Worm (Caenorhabditis elegans) whole organism, L4 larva: ENCODE data around the gene rnf-121.
A peak's percentile ranks its signal among the peaks of the same experiment; 100 is the strongest.

Source experiments
- F10B5.3 ChIP-seq: sonication (generic microtip); optimal IDR thresholded peaks from 2 replicates; lab custom pipeline; 2016; ENCODE audit warnings: mild to moderate bottlenecking, missing genetic modification characterization, missing compliant biosample characterization
- R02D3.7 ChIP-seq: fragments of 150-350 bp; sonication (generic microtip); optimal IDR thresholded peaks from 3 replicates; lab custom pipeline; 2014; ENCODE audit warnings: missing biosample characterization, missing genetic modification characterization
- T20F7.1 ChIP-seq: fragments of 200-800 bp; sonication (Bioruptor generic); optimal IDR thresholded peaks from 2 replicates; lab custom pipeline; 2018; ENCODE audit warnings: mild to moderate bottlenecking, missing genetic modification characterization, missing compliant biosample characterization
- Y105C5A.15 ChIP-seq: fragments of 200-800 bp; sonication (Bioruptor generic); IDR thresholded peaks from 2 replicates; pipeline ENCODE4 v1.3.6; 2022; ENCODE audit warnings: missing genetic modification characterization, missing compliant biosample characterization
- Y5F2A.4 ChIP-seq: fragments of 200-800 bp; sonication (Bioruptor generic); optimal IDR thresholded peaks from 2 replicates; lab custom pipeline; 2018; ENCODE audit warnings: mild to moderate bottlenecking, missing genetic modification characterization, missing compliant biosample characterization
- Y75B8A.6 ChIP-seq: fragments of 200-800 bp; sonication (Bioruptor generic); IDR thresholded peaks from 2 replicates; pipeline ENCODE4 v1.3.6; 2022; ENCODE audit warnings: missing genetic modification reagents, missing genetic modification characterization, missing compliant biosample characterization
- aha-1 ChIP-seq: fragments of 150-350 bp; peaks from one replicate; lab custom pipeline; 2014; ENCODE audit warnings: missing biosample characterization, missing genetic modification characterization
- ama-1 ChIP-seq: fragments of 150-350 bp; optimal IDR thresholded peaks from 2 replicates; lab custom pipeline; 2014; ENCODE audit warnings: inconsistent platforms, mixed read lengths
- arid-1 ChIP-seq: fragments of 200-800 bp; sonication (Bioruptor generic); conservative IDR thresholded peaks from 2 replicates; pipeline ENCODE4 v1.3.6; 2022; ENCODE audit warnings: missing genetic modification reagents, missing genetic modification characterization, missing compliant biosample characterization
- ceh-20 ChIP-seq: fragments of 200-800 bp; sonication (Bioruptor generic); IDR thresholded peaks from 2 replicates; pipeline ENCODE4 v1.3.6; 2022; ENCODE audit warnings: missing genetic modification reagents, missing genetic modification characterization, missing compliant biosample characterization
- ces-1 ChIP-seq: fragments of 150-350 bp; sonication (generic microtip); optimal IDR thresholded peaks from 4 replicates; lab custom pipeline; 2014; ENCODE audit warnings: missing biosample characterization, missing genetic modification reagents, missing genetic modification characterization
- ctbp-1 ChIP-seq: fragments of 200-800 bp; sonication (Bioruptor generic); IDR thresholded peaks from 2 replicates; pipeline ENCODE4 v1.3.6; 2022; ENCODE audit warnings: missing genetic modification reagents, missing genetic modification characterization, missing compliant biosample characterization
- daf-12 ChIP-seq: fragments of 150-350 bp; optimal IDR thresholded peaks from 2 replicates; lab custom pipeline; 2014; ENCODE audit warnings: missing biosample characterization, missing genetic modification reagents, missing genetic modification characterization
- dpl-1 ChIP-seq: fragments of 150-350 bp; optimal IDR thresholded peaks from 2 replicates; lab custom pipeline; 2014; ENCODE audit warnings: missing biosample characterization, missing genetic modification reagents, missing genetic modification characterization
- duxl-1 ChIP-seq: sonication (generic microtip); optimal IDR thresholded peaks from 2 replicates; lab custom pipeline; 2016; ENCODE audit warnings: mild to moderate bottlenecking, missing genetic modification characterization, moderate library complexity, missing compliant biosample characterization; ENCODE audit not compliant: poor library complexity
- dve-1 ChIP-seq: sonication (generic microtip); optimal IDR thresholded peaks from 2 replicates; lab custom pipeline; 2017; ENCODE audit warnings: antibody characterized with exemption, mild to moderate bottlenecking, missing genetic modification characterization, missing compliant biosample characterization; ENCODE audit not compliant: insufficient read depth
- egl-27 ChIP-seq: sonication (generic microtip); optimal IDR thresholded peaks from 3 replicates; lab custom pipeline; 2017; ENCODE audit warnings: missing biosample characterization, missing genetic modification reagents, missing genetic modification characterization
- egl-43 ChIP-seq: fragments of 200-800 bp; sonication (Bioruptor generic); IDR thresholded peaks from 2 replicates; pipeline ENCODE4 v1.3.6; 2022; ENCODE audit warnings: missing genetic modification reagents, missing genetic modification characterization, missing compliant biosample characterization
- gei-8 ChIP-seq: fragments of 200-800 bp; sonication (Bioruptor generic); optimal IDR thresholded peaks from 2 replicates; lab custom pipeline; 2018; ENCODE audit warnings: mild to moderate bottlenecking, missing genetic modification characterization, missing compliant biosample characterization
- hmg-1.1 ChIP-seq: fragments of 200-800 bp; sonication (Bioruptor generic); IDR thresholded peaks from 2 replicates; pipeline ENCODE4 v1.3.6; 2022; ENCODE audit warnings: missing genetic modification reagents, missing genetic modification characterization, missing compliant biosample characterization
- lim-7 ChIP-seq: fragments of 200-800 bp; sonication (Bioruptor generic); IDR thresholded peaks from 2 replicates; pipeline ENCODE4 v1.3.6; 2022; ENCODE audit warnings: missing genetic modification characterization, missing compliant biosample characterization
- lin-15B ChIP-seq: fragments of 150-350 bp; sonication (generic microtip); optimal IDR thresholded peaks from 3 replicates; lab custom pipeline; 2014; ENCODE audit warnings: missing biosample characterization, missing genetic modification characterization
- lin-29 ChIP-seq: fragments of 200-800 bp; sonication (Bioruptor generic); IDR thresholded peaks from 2 replicates; pipeline ENCODE4 v1.3.6; 2022; ENCODE audit warnings: missing genetic modification reagents, missing genetic modification characterization, missing compliant biosample characterization
- lin-39 ChIP-seq: fragments of 150-350 bp; optimal IDR thresholded peaks from 2 replicates; lab custom pipeline; 2014; ENCODE audit warnings: missing biosample characterization, missing genetic modification reagents, missing genetic modification characterization
- lsy-2 ChIP-seq, 2 experiments: fragments of 150-350 bp in 1 of 2; sonication (generic microtip) in 1 of 2; optimal IDR thresholded peaks; 2 replicates each; lab custom pipeline; 2014 to 2017; ENCODE audit warnings: missing biosample characterization in 2 of 2, missing genetic modification characterization in 2 of 2
- mep-1 ChIP-seq: fragments of 150-350 bp; sonication (generic microtip); optimal IDR thresholded peaks from 3 replicates; lab custom pipeline; 2014; ENCODE audit warnings: missing biosample characterization, missing genetic modification characterization
- mes-2 ChIP-seq: sonication (generic microtip); optimal IDR thresholded peaks from 2 replicates; lab custom pipeline; 2016; ENCODE audit warnings: missing genotype, mild to moderate bottlenecking, missing genetic modification characterization, missing compliant biosample characterization; ENCODE audit not compliant: poor library complexity, severe bottlenecking
- mxl-2 ChIP-seq: fragments of 200-800 bp; sonication (Bioruptor generic); conservative IDR thresholded peaks from 2 replicates; pipeline ENCODE4 v1.3.6; 2022; ENCODE audit warnings: missing genetic modification reagents, missing genetic modification characterization, missing compliant biosample characterization
- nhr-237 ChIP-seq: sonication (generic microtip); optimal IDR thresholded peaks from 2 replicates; lab custom pipeline; 2017; ENCODE audit warnings: missing biosample characterization, missing genetic modification characterization
- nhr-25 ChIP-seq: sonication (generic microtip); optimal IDR thresholded peaks from 2 replicates; lab custom pipeline; 2017; ENCODE audit warnings: missing genetic modification characterization, mild to moderate bottlenecking, missing compliant biosample characterization, antibody characterized with exemption, moderate library complexity, borderline replicate concordance; ENCODE audit not compliant: insufficient read depth
- nhr-28 ChIP-seq: fragments of 150-350 bp; optimal IDR thresholded peaks from 2 replicates; lab custom pipeline; 2014; ENCODE audit warnings: missing biosample characterization, missing genetic modification characterization
- nhr-48 ChIP-seq: sonication (generic microtip); optimal IDR thresholded peaks from 2 replicates; lab custom pipeline; 2016; ENCODE audit warnings: mild to moderate bottlenecking, missing genetic modification characterization, missing compliant biosample characterization
- nhr-76 ChIP-seq: fragments of 150-350 bp; optimal IDR thresholded peaks from 2 replicates; lab custom pipeline; 2014; ENCODE audit warnings: missing biosample characterization, missing genetic modification characterization
- pha-4 ChIP-seq, 2 experiments: fragments of 150-350 bp in 1 of 2; fragments of 200-800 bp in 1 of 2; sonication (Bioruptor generic) in 1 of 2; IDR thresholded peaks in 1 of 2; optimal IDR thresholded peaks in 1 of 2; 2 replicates each; pipeline versions ENCODE4 v1.3.6 to Lab custom; 2014 to 2022; ENCODE audit warnings: missing genetic modification characterization in 2 of 2, missing genetic modification reagents in 2 of 2, missing biosample characterization in 1 of 2, missing compliant biosample characterization in 1 of 2
- php-3 ChIP-seq: fragments of 200-800 bp; sonication (Bioruptor generic); IDR thresholded peaks from 2 replicates; pipeline ENCODE4 v1.3.6; 2022; ENCODE audit warnings: missing genetic modification reagents, missing genetic modification characterization, missing compliant biosample characterization
- pqm-1 ChIP-seq: sonication (generic microtip); optimal IDR thresholded peaks from 2 replicates; lab custom pipeline; 2017; ENCODE audit warnings: missing biosample characterization, missing genetic modification characterization
- rbr-2 ChIP-seq: sonication (generic microtip); optimal IDR thresholded peaks from 2 replicates; lab custom pipeline; 2016; ENCODE audit warnings: missing genotype, missing genetic modification characterization, missing compliant biosample characterization
- saeg-2 ChIP-seq: fragments of 200-800 bp; sonication (Bioruptor generic); IDR thresholded peaks from 2 replicates; pipeline ENCODE4 v1.3.6; 2022; ENCODE audit warnings: missing genetic modification reagents, missing genetic modification characterization, missing compliant biosample characterization
- sdz-12 ChIP-seq: fragments of 200-800 bp; sonication (Bioruptor generic); optimal IDR thresholded peaks from 2 replicates; lab custom pipeline; 2018; ENCODE audit warnings: mild to moderate bottlenecking, missing genetic modification characterization, missing compliant biosample characterization
- snpc-1.2 ChIP-seq: fragments of 200-800 bp; sonication (Bioruptor generic); IDR thresholded peaks from 2 replicates; pipeline ENCODE4 v1.3.6; 2022; ENCODE audit warnings: missing genetic modification reagents, missing genetic modification characterization, missing compliant biosample characterization
- spr-1 ChIP-seq: sonication (generic microtip); optimal IDR thresholded peaks from 2 replicates; lab custom pipeline; 2016; ENCODE audit warnings: mild to moderate bottlenecking, missing genetic modification characterization, missing compliant biosample characterization
- spr-3 ChIP-seq: fragments of 200-800 bp; sonication (Bioruptor generic); optimal IDR thresholded peaks from 2 replicates; lab custom pipeline; 2018; ENCODE audit warnings: mild to moderate bottlenecking, missing genetic modification characterization, missing compliant biosample characterization
- tag-97 ChIP-seq: fragments of 200-800 bp; sonication (Bioruptor generic); IDR thresholded peaks from 2 replicates; pipeline ENCODE4 v1.3.6; 2022; ENCODE audit warnings: missing genetic modification characterization, missing compliant biosample characterization
- tra-1 ChIP-seq: fragments of 200-800 bp; sonication (Bioruptor generic); IDR thresholded peaks from 2 replicates; pipeline ENCODE4 v1.3.6; 2022; ENCODE audit warnings: missing genetic modification reagents, missing genetic modification characterization, missing compliant biosample characterization
- zfp-2 ChIP-seq: sonication (generic microtip); optimal IDR thresholded peaks from 2 replicates; lab custom pipeline; 2016; ENCODE audit warnings: mild to moderate bottlenecking, missing genetic modification characterization, missing compliant biosample characterization
- zfp-3 ChIP-seq: fragments of 200-800 bp; sonication (Bioruptor generic); conservative IDR thresholded peaks from 2 replicates; pipeline ENCODE4 v1.3.6; 2022; ENCODE audit warnings: missing genetic modification reagents, missing genetic modification characterization, missing compliant biosample characterization
- zip-11 ChIP-seq: fragments of 200-800 bp; sonication (Bioruptor generic); IDR thresholded peaks from 2 replicates; pipeline ENCODE4 v1.3.6; 2022; ENCODE audit warnings: missing genetic modification characterization, missing compliant biosample characterization

rnf-121 gene

DNA sequence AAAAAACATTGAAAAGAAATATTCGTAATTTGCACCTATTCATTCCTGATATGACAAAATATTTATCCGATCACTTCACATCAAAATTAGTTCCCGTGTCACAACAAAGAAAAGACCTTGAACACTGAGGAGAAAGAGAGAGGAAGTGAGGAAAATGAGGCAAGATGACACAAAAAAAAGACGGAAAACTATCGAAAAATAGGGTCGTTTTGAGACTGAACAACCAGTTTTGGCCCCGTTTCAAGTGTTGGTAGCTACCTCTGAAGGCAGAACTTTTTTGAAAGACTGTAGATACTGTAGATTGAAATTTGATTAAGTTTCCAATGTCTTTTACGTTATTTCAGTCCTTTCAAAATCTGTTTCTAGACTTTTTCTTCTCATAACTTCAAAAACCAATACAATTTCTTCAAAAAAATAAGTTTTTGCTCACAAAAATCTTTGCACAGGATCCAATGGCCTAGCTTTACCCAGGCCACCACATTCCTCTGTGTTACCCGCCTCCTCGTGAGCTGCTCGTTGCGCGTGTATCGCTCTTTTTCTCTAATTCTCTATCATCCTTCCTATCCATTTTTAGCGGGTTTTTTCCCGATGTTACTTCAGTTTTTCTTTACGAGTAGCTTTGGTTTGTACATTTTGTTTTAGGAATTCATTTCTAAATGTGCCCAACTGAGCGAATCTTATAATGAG, 25.7 kb upstream of the rnf-121 start (continued):
- TF ChIP-seq nhr-48 (tag; lab: Kevin White, UChicago) (no peak), hmg-1.1 (GFP tag; lab: Robert Waterston, UW) (peak; percentile 68), lin-39 (tag; lab: Kevin White, UChicago) (no peak), tag-97 (GFP tag; lab: Robert Waterston, UW) (no peak), nhr-28 (no peak), R02D3.7 (no peak), ceh-20 (GFP tag; lab: Robert Waterston, UW) (no peak), dve-1 (tag; lab: Kevin White, UChicago) (no peak), tra-1 (GFP tag; lab: Robert Waterston, UW) (no peak), spr-3 (GFP tag; lab: Kevin White, UChicago) (no peak), egl-27 (no peak), zfp-2 (no peak), mxl-2 (GFP tag; lab: Robert Waterston, UW) (no peak), rbr-2 (tag; lab: Kevin White, UChicago) (peak; percentile 45), Y105C5A.15 (GFP tag; lab: Robert Waterston, UW) (no peak), duxl-1 (no peak), mep-1 (peak; percentile 65), zfp-3 (GFP tag; lab: Robert Waterston, UW) (no peak), lim-7 (GFP tag; lab: Robert Waterston, UW) (no peak), zip-11 (GFP tag; lab: Robert Waterston, UW) (no peak), nhr-237 (tag; lab: Kevin White, UChicago) (no peak), lin-29 (GFP tag; lab: Robert Waterston, UW) (no peak), dpl-1 (GFP tag; lab: Kevin White, UChicago) (peak; percentile 42), spr-1 (no peak), nhr-25 (tag; lab: Kevin White, UChicago) (no peak), lin-15B (tag; lab: Kevin White, UChicago) (no peak)

DNA sequence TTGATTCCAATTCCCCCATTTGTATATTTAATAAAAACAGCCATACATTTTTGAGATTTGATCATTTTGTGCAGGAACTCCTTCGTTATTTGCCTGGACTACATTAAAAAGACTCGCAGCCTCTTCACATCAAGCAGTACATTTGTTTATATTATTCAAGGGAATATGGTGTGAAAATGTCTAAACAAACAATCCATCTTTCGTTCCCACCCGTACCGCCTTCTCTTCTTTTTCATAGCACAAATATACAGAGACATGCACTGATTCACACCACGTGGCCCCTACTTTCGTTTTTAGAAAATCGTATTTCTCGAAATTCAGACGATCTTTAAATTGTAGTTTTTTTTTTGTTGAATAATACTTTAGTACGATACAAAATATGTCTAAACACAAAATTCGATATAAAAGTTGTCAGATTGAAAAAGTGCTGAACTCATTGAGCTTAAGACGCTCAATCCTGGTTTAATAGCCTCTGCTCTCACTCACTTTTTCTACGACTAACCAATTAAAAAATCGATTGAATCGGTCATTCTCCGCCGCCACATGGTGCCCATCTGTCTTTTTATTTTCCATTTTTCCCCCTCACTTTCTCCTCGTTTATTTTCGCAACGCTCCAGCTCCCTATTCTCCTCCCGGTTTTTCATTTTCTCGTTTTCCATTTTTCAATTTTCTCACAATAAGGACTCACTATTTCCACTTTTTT, 24.7 kb upstream of the rnf-121 start:
- TF ChIP-seq F10B5.3 (peak; percentile 68), ctbp-1 (GFP tag; lab: Robert Waterston, UW) (peak; percentile 81), T20F7.1 (GFP tag; lab: Kevin White, UChicago) (peak; percentile 75), lsy-2 (tag; optimal IDR thresholded peaks at IDR 0.05; lab: Kevin White, UChicago) (peak; percentile 10 to 81), sdz-12 (GFP tag; lab: Kevin White, UChicago) (peak; percentile 21), saeg-2 (GFP tag; lab: Robert Waterston, UW) (peak; percentile 73; the same call in 1 of the 2 replicates), gei-8 (GFP tag; lab: Kevin White, UChicago) (peak; percentile 15), egl-43 (GFP tag; lab: Robert Waterston, UW) (no peak), pha-4 (GFP tag; IDR thresholded peaks at IDR 0.05; lab: Robert Waterston, UW) (peak; percentile 67; the same call in 1 of the 2 replicates), pha-4 (tag; optimal IDR thresholded peaks at IDR 0.05; lab: Kevin White, UChicago) (peak; percentile 7), dve-1 (tag; lab: Kevin White, UChicago) (peak; percentile 88), nhr-76 (tag; lab: Kevin White, UChicago) (peak; percentile 16), php-3 (peak; percentile 36), pqm-1 (peak; percentile 11), ces-1 (GFP tag; lab: Kevin White, UChicago) (peak; percentile 38), ceh-20 (GFP tag; lab: Robert Waterston, UW) (peak; percentile 15; the same call in 1 of the 2 replicates), daf-12 (tag; lab: Kevin White, UChicago) (no peak), aha-1 (tag; lab: Kevin White, UChicago) (peak; percentile 99), snpc-1.2 (GFP tag; lab: Robert Waterston, UW) (peak; percentile 71), mes-2 (tag; lab: Kevin White, UChicago) (peak; percentile 80), ama-1 (lab: Kevin White, UChicago) (peak; percentile 95), Y5F2A.4 (GFP tag; lab: Kevin White, UChicago) (peak; percentile 54), arid-1 (GFP tag; lab: Robert Waterston, UW) (peak; percentile 84), Y75B8A.6 (GFP tag; lab: Robert Waterston, UW) (peak; percentile 56; the same call in 1 of the 2 replicates), tra-1 (GFP tag; lab: Robert Waterston, UW) (0 out of 2 replicates have a peak, but pooled peaks have one; percentile 36)
